Worm (Caenorhabditis elegans): ENCODE data around the gene F17E9.4.

- TF ChIP-seq T22C8.4 (GFP tag; IDR thresholded peaks at IDR 0.05) (no peak), ztf-29 (GFP tag; IDR thresholded peaks at IDR 0.05) (no peak), cog-1 (tag; optimal IDR thresholded peaks at IDR 0.05) (no peak), ztf-23 (GFP tag; IDR thresholded peaks at IDR 0.05) (no peak), flt-1 (GFP tag; IDR thresholded peaks at IDR 0.05) (no peak)
These were observed 8.5 kb upstream of the F17E9.4 start, which contains the start of gene lgc-6 for ce11 chrIV:8339636-8340035.
